Fruit fly (Drosophila melanogaster) whole organism, embryonic: Measurements from ENCODE around the gene Pfas.
A peak's percentile ranks its signal among the peaks of the same experiment; 100 is the strongest.

Experiments used
- Atf3 ChIP-seq: fragments of 200-800 bp; sonication (Bioruptor generic); optimal IDR thresholded peaks from 3 replicates; lab custom pipeline; 2016; ENCODE audit warnings: missing biosample characterization, missing genetic modification characterization
- Atf6 ChIP-seq: fragments of 200-800 bp; sonication (Bioruptor generic); IDR thresholded peaks from 2 replicates; pipeline ENCODE4 v1.3.6; 2022; ENCODE audit warnings: missing biosample characterization, missing genetic modification characterization
- CG1024 ChIP-seq: fragments of 200-800 bp; sonication (Bioruptor generic); IDR thresholded peaks from 2 replicates; pipeline ENCODE4 v1.3.6; 2022; ENCODE audit warnings: missing biosample characterization, missing genetic modification characterization
- CG11456 ChIP-seq: fragments of 200-800 bp; sonication (Bioruptor generic); IDR thresholded peaks from 3 replicates; pipeline ENCODE4 v1.3.6; 2022; ENCODE audit warnings: missing biosample characterization, missing genetic modification characterization
- CG13287 ChIP-seq: fragments of 200-800 bp; sonication (Bioruptor generic); IDR thresholded peaks from 2 replicates; pipeline ENCODE4 v1.3.6; 2022; ENCODE audit warnings: missing biosample characterization, missing genetic modification characterization; ENCODE audit not compliant: partially characterized antibody
- CG13624 ChIP-seq: fragments of 200-800 bp; sonication (Bioruptor generic); optimal IDR thresholded peaks from 2 replicates; lab custom pipeline; 2016; ENCODE audit warnings: missing biosample characterization, missing genetic modification characterization
- CG15601 ChIP-seq: fragments of 200-800 bp; sonication (Bioruptor generic); optimal IDR thresholded peaks from 3 replicates; lab custom pipeline; 2019; ENCODE audit warnings: missing biosample characterization, mild to moderate bottlenecking, missing genetic modification characterization, moderate library complexity
- CG17186 ChIP-seq: fragments of 200-800 bp; sonication (Bioruptor generic); optimal IDR thresholded peaks from 3 replicates; lab custom pipeline; 2017; ENCODE audit warnings: missing biosample characterization, missing genetic modification reagents, missing genetic modification characterization
- CG17328 ChIP-seq: fragments of 200-800 bp; sonication (Bioruptor generic); IDR thresholded peaks from 2 replicates; pipeline ENCODE4 v1.3.6; 2022; ENCODE audit warnings: missing biosample characterization, missing genetic modification characterization
- CG17802 ChIP-seq: fragments of 200-800 bp; sonication (Bioruptor generic); optimal IDR thresholded peaks from 2 replicates; lab custom pipeline; 2018; ENCODE audit warnings: missing biosample characterization, mild to moderate bottlenecking, missing genetic modification characterization, moderate library complexity
- CG18599 ChIP-seq: fragments of 200-800 bp; sonication (Bioruptor generic); optimal IDR thresholded peaks from 3 replicates; lab custom pipeline; 2017; ENCODE audit warnings: missing biosample characterization, missing genetic modification characterization, mild to moderate bottlenecking, moderate library complexity, missing genetic modification reagents
- CG2712 ChIP-seq: fragments of 200-800 bp; optimal IDR thresholded peaks from 3 replicates; lab custom pipeline; 2019; ENCODE audit warnings: missing biosample characterization, mild to moderate bottlenecking, missing genetic modification characterization, moderate library complexity
- CG3281 ChIP-seq: fragments of 200-800 bp; sonication (Bioruptor generic); optimal IDR thresholded peaks from 3 replicates; lab custom pipeline; 2017; ENCODE audit warnings: missing biosample characterization, mild to moderate bottlenecking, missing genetic modification characterization
- CG4404 ChIP-seq: fragments of 200-800 bp; sonication (Bioruptor generic); IDR thresholded peaks from 2 replicates; pipeline ENCODE4 v1.3.6; 2022; ENCODE audit warnings: missing biosample characterization, missing genetic modification characterization
- CG4424 ChIP-seq: fragments of 200-800 bp; sonication (Bioruptor generic); optimal IDR thresholded peaks from 3 replicates; lab custom pipeline; 2016; ENCODE audit warnings: missing biosample characterization, missing genetic modification characterization
- CG6791 ChIP-seq: fragments of 200-800 bp; sonication (Bioruptor generic); IDR thresholded peaks from 3 replicates; pipeline ENCODE4 v1.3.6; 2022; ENCODE audit warnings: missing biosample characterization, missing genetic modification characterization; ENCODE audit not compliant: partially characterized antibody
- CG7839 ChIP-seq: fragments of 200-800 bp; sonication (Bioruptor generic); optimal IDR thresholded peaks from 3 replicates; lab custom pipeline; 2018; ENCODE audit warnings: missing biosample characterization, mild to moderate bottlenecking, missing genetic modification characterization, moderate library complexity
- CG7987 ChIP-seq: fragments of 200-800 bp; sonication (Bioruptor generic); optimal IDR thresholded peaks from 2 replicates; lab custom pipeline; 2018; ENCODE audit warnings: missing biosample characterization, mild to moderate bottlenecking, missing genetic modification characterization, moderate library complexity
- CG8765 ChIP-seq: fragments of 200-800 bp; sonication (Bioruptor generic); IDR thresholded peaks from 2 replicates; pipeline ENCODE4 v1.3.6; 2022; ENCODE audit warnings: missing biosample characterization, missing genetic modification characterization
- CG8924 ChIP-seq: fragments of 200-800 bp; optimal IDR thresholded peaks from 3 replicates; lab custom pipeline; 2019; ENCODE audit warnings: missing biosample characterization, mild to moderate bottlenecking, missing genetic modification characterization, moderate library complexity
- CG9876 ChIP-seq: fragments of 200-800 bp; sonication (Bioruptor generic); optimal IDR thresholded peaks from 2 replicates; lab custom pipeline; 2016; ENCODE audit warnings: missing biosample characterization, missing genetic modification characterization
- CG9932 ChIP-seq: fragments of 200-800 bp; sonication (Bioruptor generic); IDR thresholded peaks from 2 replicates; pipeline ENCODE4 v1.3.6; 2022; ENCODE audit warnings: missing biosample characterization, missing genetic modification characterization
- CHES-1-like ChIP-seq: fragments of 200-800 bp; sonication (Bioruptor generic); optimal IDR thresholded peaks from 2 replicates; lab custom pipeline; 2016; ENCODE audit warnings: missing biosample characterization, missing genetic modification characterization
- Jarid2 ChIP-seq: fragments of 200-800 bp; sonication (Bioruptor generic); optimal IDR thresholded peaks from 3 replicates; lab custom pipeline; 2017; ENCODE audit warnings: mild to moderate bottlenecking, missing biosample characterization, missing genetic modification reagents, missing genetic modification characterization
- Max ChIP-seq: fragments of 200-800 bp; sonication (Bioruptor generic); optimal IDR thresholded peaks from 2 replicates; lab custom pipeline; 2016; ENCODE audit warnings: missing biosample characterization, mild to moderate bottlenecking, missing genetic modification characterization
- Med ChIP-seq: fragments of 200-800 bp; sonication (Bioruptor generic); peaks from one replicate; lab custom pipeline; 2016; ENCODE audit warnings: missing biosample characterization, missing genetic modification characterization, mild to moderate bottlenecking, inconsistent platforms, moderate library complexity
- Mes4 ChIP-seq: fragments of 200-800 bp; sonication (Bioruptor generic); optimal IDR thresholded peaks from 2 replicates; lab custom pipeline; 2016; ENCODE audit warnings: missing biosample characterization, missing genetic modification characterization
- Sin3A ChIP-seq: fragments of >200 bp; optimal IDR thresholded peaks from 2 replicates; lab custom pipeline; 2018
- ap ChIP-seq: fragments of 200-800 bp; sonication (Bioruptor generic); IDR thresholded peaks from 2 replicates; pipeline ENCODE4 v1.3.6; 2022; ENCODE audit warnings: missing biosample characterization, missing genetic modification characterization
- ara ChIP-seq: fragments of 200-800 bp; sonication (Bioruptor generic); IDR thresholded peaks from 2 replicates; pipeline ENCODE4 v1.3.6; 2022; ENCODE audit warnings: missing biosample characterization, missing genetic modification characterization
- bcd ChIP-seq: fragments of 200-800 bp; sonication (Bioruptor generic); optimal IDR thresholded peaks from 2 replicates; lab custom pipeline; 2017; ENCODE audit warnings: missing biosample characterization, mild to moderate bottlenecking, missing genetic modification characterization
- bigmax ChIP-seq: fragments of 200-800 bp; sonication (Bioruptor generic); optimal IDR thresholded peaks from 2 replicates; lab custom pipeline; 2018; ENCODE audit warnings: missing biosample characterization, mild to moderate bottlenecking, missing genetic modification characterization
- chif ChIP-seq, 2 experiments: fragments of 200-800 bp; sonication (Bioruptor generic); optimal IDR thresholded peaks; 3 replicates each; lab custom pipeline; 2016; ENCODE audit warnings: missing biosample characterization in 2 of 2, missing genetic modification characterization in 2 of 2
- chn ChIP-seq: fragments of 200-800 bp; sonication (Bioruptor generic); optimal IDR thresholded peaks from 2 replicates; lab custom pipeline; 2016; ENCODE audit warnings: missing biosample characterization, missing genetic modification characterization
- crol ChIP-seq: fragments of 200-800 bp; sonication (Bioruptor generic); IDR thresholded peaks from 2 replicates; pipeline ENCODE4 v1.3.6; 2022; ENCODE audit warnings: missing biosample characterization, missing genetic modification characterization
- dpn ChIP-seq, 2 experiments: fragments of 200-800 bp; sonication (Bioruptor generic); optimal IDR thresholded peaks; 3 replicates each; lab custom pipeline; 2016; ENCODE audit warnings: missing biosample characterization in 2 of 2, missing genetic modification characterization in 2 of 2
- ewg ChIP-seq: fragments of 200-800 bp; sonication (Bioruptor generic); optimal IDR thresholded peaks from 3 replicates; lab custom pipeline; 2017; ENCODE audit warnings: mild to moderate bottlenecking, missing biosample characterization, missing genetic modification reagents, missing genetic modification characterization
- gce ChIP-seq: fragments of 200-800 bp; sonication (Bioruptor generic); IDR thresholded peaks from 3 replicates; pipeline ENCODE4 v1.3.6; 2022; ENCODE audit warnings: missing biosample characterization, missing genetic modification characterization
- grau ChIP-seq: fragments of 200-800 bp; optimal IDR thresholded peaks from 3 replicates; lab custom pipeline; 2019; ENCODE audit warnings: missing biosample characterization, mild to moderate bottlenecking, missing genetic modification characterization, moderate library complexity
- grn ChIP-seq: fragments of 200-800 bp; sonication (Bioruptor generic); optimal IDR thresholded peaks from 3 replicates; lab custom pipeline; 2017; ENCODE audit warnings: missing biosample characterization, missing genetic modification characterization
- her ChIP-seq: fragments of 200-800 bp; sonication (Bioruptor generic); optimal IDR thresholded peaks from 2 replicates; lab custom pipeline; 2016; ENCODE audit warnings: missing biosample characterization, missing genetic modification characterization
- lab ChIP-seq: fragments of 200-800 bp; sonication (Bioruptor generic); optimal IDR thresholded peaks from 3 replicates; lab custom pipeline; 2017; ENCODE audit warnings: missing biosample characterization, missing genetic modification characterization, mild to moderate bottlenecking, moderate library complexity, missing genetic modification reagents
- nmo ChIP-seq: fragments of 200-800 bp; sonication (Bioruptor generic); optimal IDR thresholded peaks from 2 replicates; lab custom pipeline; 2018; ENCODE audit warnings: missing biosample characterization, mild to moderate bottlenecking, missing genetic modification characterization, moderate library complexity
- onecut ChIP-seq: fragments of 200-800 bp; sonication (Bioruptor generic); IDR thresholded peaks from 2 replicates; pipeline ENCODE4 v1.3.6; 2022; ENCODE audit warnings: missing biosample characterization, missing genetic modification characterization
- pum ChIP-seq: fragments of 200-800 bp; sonication (Bioruptor generic); optimal IDR thresholded peaks from 2 replicates; lab custom pipeline; 2016; ENCODE audit warnings: missing biosample characterization, missing genetic modification characterization
- seq ChIP-seq: fragments of 200-800 bp; sonication (Bioruptor generic); IDR thresholded peaks from 2 replicates; pipeline ENCODE4 v1.3.6; 2022; ENCODE audit warnings: missing biosample characterization, missing genetic modification characterization
- sr ChIP-seq: fragments of 200-800 bp; sonication (Bioruptor generic); IDR thresholded peaks from 3 replicates; pipeline ENCODE4 v1.3.6; 2022; ENCODE audit warnings: missing biosample characterization, missing genetic modification characterization
- tin ChIP-seq: fragments of 200-800 bp; sonication (Bioruptor generic); optimal IDR thresholded peaks from 3 replicates; lab custom pipeline; 2016; ENCODE audit warnings: missing biosample characterization, missing genetic modification characterization
- trem ChIP-seq: fragments of 200-800 bp; optimal IDR thresholded peaks from 3 replicates; lab custom pipeline; 2019; ENCODE audit warnings: missing biosample characterization, mild to moderate bottlenecking, missing genetic modification characterization, moderate library complexity
- yki ChIP-seq: fragments of >200 bp; optimal IDR thresholded peaks from 3 replicates; lab custom pipeline; 2018
- zf30C ChIP-seq: fragments of 200-800 bp; sonication (Bioruptor generic); optimal IDR thresholded peaks from 3 replicates; lab custom pipeline; 2018; ENCODE audit warnings: missing biosample characterization, mild to moderate bottlenecking, missing genetic modification characterization

Gene Pfas

DNA sequence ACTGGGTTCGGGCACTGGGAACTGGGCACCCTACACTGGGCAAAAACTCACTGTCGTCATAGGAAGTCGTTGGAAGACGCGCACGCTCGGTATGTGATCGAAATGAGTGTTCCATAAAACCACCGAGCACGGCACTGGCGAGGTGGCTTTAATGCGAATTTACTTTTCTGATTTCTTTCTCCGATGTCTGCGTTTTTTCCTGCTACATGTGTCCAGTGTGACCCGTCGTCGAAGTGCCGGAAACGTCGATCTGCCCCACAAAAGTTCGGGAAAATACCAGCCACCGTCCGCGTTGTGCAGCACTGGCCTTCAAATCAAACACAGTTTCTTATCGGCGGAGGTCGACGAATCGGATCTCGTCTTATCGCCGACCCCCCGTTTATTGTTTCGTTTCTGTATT lies 46.6 kb downstream of the Pfas start, which contains the start of gene Kdm5 (continued):
- TF ChIP-seq ap (GFP tag; lab: Robert Waterston, UW) (no peak), Max (no peak), tin (GFP tag; lab: Kevin White, UChicago) (peak; percentile 30), ara (GFP tag; lab: Robert Waterston, UW) (peak; percentile 47; the same call in 1 of the 2 replicates), Atf3 (GFP tag; lab: Kevin White, UChicago) (no peak), lab (peak; percentile 64), CG9876 (peak; percentile 16), chif (GFP tag; optimal IDR thresholded peaks at IDR 0.05; lab: Kevin White, UChicago) (no peak), zf30C (GFP tag; lab: Kevin White, UChicago) (no peak), CG4404 (peak; percentile 38; the same call in 1 of the 2 replicates), crol (GFP tag; lab: Robert Waterston, UW) (peak; percentile 48; the same call in 1 of the 2 replicates), ewg (GFP tag; lab: Kevin White, UChicago) (peak; percentile 51), Mes4 (GFP tag; lab: Kevin White, UChicago) (peak; percentile 14), CG4424 (no peak), Sin3A (peak; percentile 49), Med (peak; percentile 93), Jarid2 (GFP tag; lab: Kevin White, UChicago) (peak; percentile 42), trem (tag; lab: Kevin White, UChicago) (peak; percentile 35), CG1024 (GFP tag; lab: Robert Waterston, UW) (no peak), CG13624 (GFP tag; lab: Kevin White, UChicago) (peak; percentile 54), sr (GFP tag; lab: Robert Waterston, UW) (no peak), CG7987 (GFP tag; lab: Kevin White, UChicago) (peak; percentile 47), CG8765 (GFP tag; lab: Robert Waterston, UW) (0 out of 2 replicates have a peak, but pooled peaks have one; percentile 15), CG15601 (tag; lab: Kevin White, UChicago) (peak; percentile 1), dpn (GFP tag; optimal IDR thresholded peaks at IDR 0.05; lab: Kevin White, UChicago) (peak in 1 of 2 experiments; percentile 39), CG8924 (peak; percentile 7), her (no peak), CG3281 (GFP tag; lab: Kevin White, UChicago) (peak; percentile 51), grn (GFP tag; lab: Kevin White, UChicago) (peak; percentile 90), chn (peak; percentile 28), CG17802 (tag; lab: Kevin White, UChicago) (peak; percentile 44), bcd (peak; percentile 52), CG18599 (GFP tag; lab: Kevin White, UChicago) (peak; percentile 25), CG17186 (GFP tag; lab: Kevin White, UChicago) (peak; percentile 38), CG17328 (GFP tag; lab: Robert Waterston, UW) (0 out of 2 replicates have a peak, but pooled peaks have one; percentile 12), bigmax (GFP tag; lab: Kevin White, UChicago) (peak; percentile 31), nmo (peak; percentile 25), CG2712 (tag; lab: Kevin White, UChicago) (peak; percentile 24), CG9932 (GFP tag; lab: Robert Waterston, UW) (peak; percentile 61), CG7839 (peak; percentile 4), gce (GFP tag; lab: Robert Waterston, UW) (0 out of 3 replicates have a peak, but pooled peaks have one; percentile 5), CHES-1-like (GFP tag; lab: Kevin White, UChicago) (peak; percentile 56), CG6791 (peak; percentile 55), Atf6 (GFP tag; lab: Robert Waterston, UW) (peak; percentile 57), yki (lab: Kevin White, UChicago) (no peak), grau (tag; lab: Kevin White, UChicago) (no peak), onecut (GFP tag; lab: Robert Waterston, UW) (0 out of 2 replicates have a peak, but pooled peaks have one; percentile 13), CG13287 (peak; percentile 24; the same call in 1 of the 2 replicates), pum (GFP tag; lab: Kevin White, UChicago) (no peak), seq (no peak), CG11456 (GFP tag; lab: Robert Waterston, UW) (peak; percentile 70; the same call in 2 of the 3 replicates)
